Fruit fly (Drosophila melanogaster) ovary, adult (tissue): ENCODE data around the gene CG43731.

ENCODE experiments used
- CG17801 ChIP-seq: fragments of 200-800 bp; optimal IDR thresholded peaks from 2 replicates; lab custom pipeline; 2019; ENCODE audit warnings: missing biosample characterization, mild to moderate bottlenecking, missing genetic modification characterization, moderate library complexity; ENCODE audit not compliant: partially characterized antibody

CG43731 gene

dm6 chr2L:19089385-19089784, 12.5 kb upstream of the CG43731 start:
- TF ChIP-seq CG17801 (GFP tag; lab: Kevin White, UChicago) = no peak

dm6 chr2L:19093868-19094267, 8.0 kb upstream of the CG43731 start:
- no peak for TF ChIP-seq CG17801 (GFP tag; lab: Kevin White, UChicago)

- no peak for TF ChIP-seq CG17801 (GFP tag; lab: Kevin White, UChicago)
Measured at dm6 chr2L:19096361-19096760, 5.5 kb upstream of the CG43731 start.

dm6 chr2L:19097374-19097773, 4.5 kb upstream of the CG43731 start:
- no peak for TF ChIP-seq CG17801 (GFP tag; lab: Kevin White, UChicago)

- TF ChIP-seq CG17801 (GFP tag; lab: Kevin White, UChicago) = no peak
Measured at dm6 chr2L:19098668-19099067, 3.2 kb upstream of the CG43731 start.

dm6 chr2L:19103176-19103921, 1.5 kb downstream of the CG43731 start:
- no peak for TF ChIP-seq CG17801 (GFP tag; lab: Kevin White, UChicago)

- no peak for TF ChIP-seq CG17801 (GFP tag; lab: Kevin White, UChicago)
Measured at dm6 chr2L:19104383-19104782, 2.5 kb downstream of the CG43731 start.

dm6 chr2L:19106235-19106634, 4.4 kb downstream of the CG43731 start:
- TF ChIP-seq CG17801 (GFP tag; lab: Kevin White, UChicago) = no peak

dm6 chr2L:19108377-19108876, 6.6 kb downstream of the CG43731 start, which contains the start of gene Lim3:
Lim3 (minus strand) TSS chr2L:19108427.
- TF ChIP-seq CG17801 (GFP tag; lab: Kevin White, UChicago) = no peak

dm6 chr2L:19109625-19110204, 7.9 kb downstream of the CG43731 start, which contains the start of gene amd:
amd (plus strand) TSS chr2L:19110154.
- no peak for TF ChIP-seq CG17801 (GFP tag; lab: Kevin White, UChicago)

- TF ChIP-seq CG17801 (GFP tag; lab: Kevin White, UChicago) = no peak
Measured at dm6 chr2L:19111137-19111536, 9.3 kb downstream of the CG43731 start.

- no peak for TF ChIP-seq CG17801 (GFP tag; lab: Kevin White, UChicago)
Measured at dm6 chr2L:19111729-19112128, 9.9 kb downstream of the CG43731 start.

dm6 chr2L:19112200-19112599, 10.4 kb downstream of the CG43731 start:
- no peak for TF ChIP-seq CG17801 (GFP tag; lab: Kevin White, UChicago)

dm6 chr2L:19114183-19114776, 12.4 kb downstream of the CG43731 start, which contains the start of gene CG10561:
CG10561 (plus strand) TSS chr2L:19114401.
- peak; percentile 24 for TF ChIP-seq CG17801 (GFP tag; lab: Kevin White, UChicago)

dm6 chr2L:19120196-19120950, 18.5 kb downstream of the CG43731 start, which contains the start of gene Ddc:
Ddc (minus strand) TSS chr2L:19120306.
- no peak for TF ChIP-seq CG17801 (GFP tag; lab: Kevin White, UChicago)
